Fruit fly (Drosophila melanogaster) whole organism, embryonic: ENCODE results near the gene CG32073.

Experiments
- Aef1 ChIP-seq: fragments of 200-800 bp; sonication (Bioruptor generic); IDR thresholded peaks from 3 replicates; pipeline ENCODE4 v1.3.6; 2022; ENCODE audit warnings: missing biosample characterization, missing genetic modification characterization
- Antp ChIP-seq: fragments of 200-800 bp; sonication (Bioruptor generic); optimal IDR thresholded peaks from 3 replicates; lab custom pipeline; 2016; ENCODE audit warnings: missing biosample characterization, missing genetic modification characterization
- Bdp1 ChIP-seq: fragments of 200-800 bp; sonication (Bioruptor generic); optimal IDR thresholded peaks from 3 replicates; lab custom pipeline; 2016; ENCODE audit warnings: missing biosample characterization, missing genetic modification characterization
- Bgb ChIP-seq: fragments of 200-800 bp; sonication (Bioruptor generic); IDR thresholded peaks from 2 replicates; pipeline ENCODE4 v1.3.6; 2022; ENCODE audit warnings: missing biosample characterization, missing genetic modification characterization; ENCODE audit not compliant: partially characterized antibody
- C15 ChIP-seq: fragments of 200-800 bp; sonication (Bioruptor generic); IDR thresholded peaks from 3 replicates; pipeline ENCODE4 v1.3.6; 2022; ENCODE audit warnings: missing biosample characterization, missing genetic modification characterization
- CG10366 ChIP-seq: fragments of 200-800 bp; sonication (Bioruptor generic); IDR thresholded peaks from 2 replicates; pipeline ENCODE4 v1.3.6; 2022; ENCODE audit warnings: missing biosample characterization, missing genetic modification characterization
- CG10462 ChIP-seq: fragments of 200-800 bp; sonication (Bioruptor generic); optimal IDR thresholded peaks from 2 replicates; lab custom pipeline; 2016; ENCODE audit warnings: missing biosample characterization, missing genetic modification characterization
- CG11398 ChIP-seq: fragments of 200-800 bp; sonication (Bioruptor generic); optimal IDR thresholded peaks from 2 replicates; lab custom pipeline; 2016; ENCODE audit warnings: missing biosample characterization, missing genetic modification characterization
- CG12104 ChIP-seq: fragments of 200-800 bp; sonication (Bioruptor generic); optimal IDR thresholded peaks from 3 replicates; lab custom pipeline; 2016; ENCODE audit warnings: missing biosample characterization, missing genetic modification characterization
- CG13775 ChIP-seq: fragments of 200-800 bp; sonication (Bioruptor generic); optimal IDR thresholded peaks from 3 replicates; lab custom pipeline; 2017; ENCODE audit warnings: missing biosample characterization, mild to moderate bottlenecking, missing genetic modification characterization
- CG15514 ChIP-seq: fragments of 200-800 bp; sonication (Bioruptor generic); optimal IDR thresholded peaks from 3 replicates; lab custom pipeline; 2017; ENCODE audit warnings: missing biosample characterization, missing genetic modification characterization, mild to moderate bottlenecking, moderate library complexity, missing genetic modification reagents
- CG1603 ChIP-seq: fragments of 200-800 bp; sonication (Bioruptor generic); optimal IDR thresholded peaks from 2 replicates; lab custom pipeline; 2019; ENCODE audit warnings: missing biosample characterization, mild to moderate bottlenecking, missing genetic modification characterization, moderate library complexity
- CG16815 ChIP-seq: fragments of 200-800 bp; sonication (Bioruptor generic); optimal IDR thresholded peaks from 3 replicates; lab custom pipeline; 2017; ENCODE audit warnings: missing biosample characterization, mild to moderate bottlenecking, missing genetic modification characterization
- CG17328 ChIP-seq: fragments of 200-800 bp; sonication (Bioruptor generic); IDR thresholded peaks from 2 replicates; pipeline ENCODE4 v1.3.6; 2022; ENCODE audit warnings: missing biosample characterization, missing genetic modification characterization
- CG17385 ChIP-seq: fragments of 200-800 bp; sonication (Bioruptor generic); optimal IDR thresholded peaks from 3 replicates; lab custom pipeline; 2018; ENCODE audit warnings: missing biosample characterization, mild to moderate bottlenecking, missing genetic modification characterization
- CG2875 ChIP-seq: fragments of 200-800 bp; sonication (Bioruptor generic); optimal IDR thresholded peaks from 2 replicates; lab custom pipeline; 2017; ENCODE audit warnings: missing biosample characterization, mild to moderate bottlenecking, missing genetic modification characterization, missing genetic modification reagents
- CG30403 ChIP-seq: fragments of 200-800 bp; sonication (Bioruptor generic); optimal IDR thresholded peaks from 3 replicates; lab custom pipeline; 2016; ENCODE audit warnings: missing biosample characterization, missing genetic modification characterization
- CG31441 ChIP-seq: fragments of 200-800 bp; sonication (Bioruptor generic); IDR thresholded peaks from 2 replicates; pipeline ENCODE4 v1.3.6; 2022; ENCODE audit warnings: missing biosample characterization, missing genetic modification characterization
- CG3407 ChIP-seq: fragments of 200-800 bp; sonication (Bioruptor generic); optimal IDR thresholded peaks from 2 replicates; lab custom pipeline; 2018; ENCODE audit warnings: missing biosample characterization, mild to moderate bottlenecking, missing genetic modification characterization
- CG3995 ChIP-seq: fragments of 200-800 bp; sonication (Bioruptor generic); optimal IDR thresholded peaks from 3 replicates; lab custom pipeline; 2016; ENCODE audit warnings: missing biosample characterization, missing genetic modification characterization
- CG4360 ChIP-seq: fragments of 200-800 bp; sonication (Bioruptor generic); IDR thresholded peaks from 2 replicates; pipeline ENCODE4 v1.3.6; 2022; ENCODE audit warnings: missing biosample characterization, missing genetic modification characterization
- CG5245 ChIP-seq: fragments of 200-800 bp; sonication (Bioruptor generic); optimal IDR thresholded peaks from 3 replicates; lab custom pipeline; 2016; ENCODE audit warnings: missing biosample characterization, missing genetic modification characterization
- CG6689 ChIP-seq: fragments of 200-800 bp; sonication (Bioruptor generic); IDR thresholded peaks from 2 replicates; pipeline ENCODE4 v1.3.6; 2022; ENCODE audit warnings: missing biosample characterization, missing genetic modification characterization
- CG8478 ChIP-seq: fragments of >200 bp; optimal IDR thresholded peaks from 2 replicates; lab custom pipeline; 2018
- CG9215 ChIP-seq: fragments of 200-800 bp; sonication (Bioruptor generic); IDR thresholded peaks from 2 replicates; pipeline ENCODE4 v1.3.6; 2022; ENCODE audit warnings: missing biosample characterization, missing genetic modification characterization
- CG9876 ChIP-seq: fragments of 200-800 bp; sonication (Bioruptor generic); optimal IDR thresholded peaks from 2 replicates; lab custom pipeline; 2016; ENCODE audit warnings: missing biosample characterization, missing genetic modification characterization
- Chrac-16 ChIP-seq: fragments of 200-800 bp; sonication (Bioruptor generic); optimal IDR thresholded peaks from 3 replicates; lab custom pipeline; 2016; ENCODE audit warnings: missing biosample characterization, missing genetic modification characterization
- Dp ChIP-seq: fragments of 200-800 bp; sonication (Bioruptor generic); optimal IDR thresholded peaks from 2 replicates; lab custom pipeline; 2018; ENCODE audit warnings: missing biosample characterization, mild to moderate bottlenecking, missing genetic modification characterization, moderate library complexity
- Ets65A ChIP-seq: fragments of 200-800 bp; sonication (Bioruptor generic); peaks from one replicate; lab custom pipeline; 2016; ENCODE audit warnings: missing biosample characterization, missing genetic modification characterization
- Hsf ChIP-seq: fragments of 200-800 bp; sonication (Bioruptor generic); optimal IDR thresholded peaks from 3 replicates; lab custom pipeline; 2016; ENCODE audit warnings: missing biosample characterization, missing genetic modification characterization
- Jarid2 ChIP-seq: fragments of 200-800 bp; sonication (Bioruptor generic); optimal IDR thresholded peaks from 3 replicates; lab custom pipeline; 2017; ENCODE audit warnings: mild to moderate bottlenecking, missing biosample characterization, missing genetic modification reagents, missing genetic modification characterization
- NC2β ChIP-seq: fragments of 200-800 bp; sonication (Bioruptor generic); optimal IDR thresholded peaks from 2 replicates; lab custom pipeline; 2016; ENCODE audit warnings: missing biosample characterization, missing genetic modification characterization
- Sry-β ChIP-seq: fragments of 200-800 bp; sonication (Bioruptor generic); optimal IDR thresholded peaks from 2 replicates; lab custom pipeline; 2018; ENCODE audit warnings: missing biosample characterization, mild to moderate bottlenecking, missing genetic modification characterization, moderate library complexity
- TFAM ChIP-seq: fragments of 200-800 bp; sonication (Bioruptor generic); optimal IDR thresholded peaks from 2 replicates; lab custom pipeline; 2017; ENCODE audit warnings: missing biosample characterization, missing genetic modification characterization, inconsistent platforms
- al ChIP-seq: fragments of 200-800 bp; sonication (Bioruptor generic); IDR thresholded peaks from 2 replicates; pipeline ENCODE4 v1.3.6; 2022; ENCODE audit warnings: missing biosample characterization, missing genetic modification characterization
- ash1 ChIP-seq: fragments of 200-800 bp; sonication (Bioruptor generic); optimal IDR thresholded peaks from 2 replicates; lab custom pipeline; 2018; ENCODE audit warnings: missing biosample characterization, mild to moderate bottlenecking, missing genetic modification characterization
- bigmax ChIP-seq: fragments of 200-800 bp; sonication (Bioruptor generic); optimal IDR thresholded peaks from 2 replicates; lab custom pipeline; 2018; ENCODE audit warnings: missing biosample characterization, mild to moderate bottlenecking, missing genetic modification characterization
- cad ChIP-seq: fragments of >200 bp; optimal IDR thresholded peaks from 2 replicates; lab custom pipeline; 2017; ENCODE audit warnings: missing biosample characterization, missing genetic modification characterization
- cas ChIP-seq: fragments of 200-800 bp; sonication (Bioruptor generic); IDR thresholded peaks from 2 replicates; pipeline ENCODE4 v1.3.6; 2022; ENCODE audit warnings: missing biosample characterization, missing genetic modification characterization
- chm ChIP-seq: fragments of 200-800 bp; sonication (Bioruptor generic); IDR thresholded peaks from 2 replicates; pipeline ENCODE4 v1.3.6; 2022; ENCODE audit warnings: missing biosample characterization, missing genetic modification characterization
- ems ChIP-seq: fragments of 200-800 bp; sonication (Bioruptor generic); optimal IDR thresholded peaks from 3 replicates; lab custom pipeline; 2016; ENCODE audit warnings: missing biosample characterization, missing genetic modification characterization
- fd3F ChIP-seq: fragments of 200-800 bp; sonication (Bioruptor generic); optimal IDR thresholded peaks from 2 replicates; lab custom pipeline; 2018; ENCODE audit warnings: missing biosample characterization, mild to moderate bottlenecking, missing genetic modification characterization, moderate library complexity
- gsb-n ChIP-seq: fragments of 200-800 bp; sonication (Bioruptor generic); optimal IDR thresholded peaks from 3 replicates; lab custom pipeline; 2018; ENCODE audit warnings: missing biosample characterization, mild to moderate bottlenecking, missing genetic modification characterization
- hb ChIP-seq: fragments of 200-800 bp; sonication (Bioruptor generic); IDR thresholded peaks from 3 replicates; pipeline ENCODE4 v1.3.6; 2022; ENCODE audit warnings: missing biosample characterization, missing genetic modification characterization; ENCODE audit not compliant: partially characterized antibody
- lola ChIP-seq, 3 experiments: fragments of >200 bp in 2 of 3; fragments of 200-800 bp in 1 of 3; sonication (Bioruptor generic) in 1 of 3; optimal IDR thresholded peaks; 2 replicates each; lab custom pipeline; 2017 to 2019; ENCODE audit warnings: missing biosample characterization in 3 of 3, missing genetic modification characterization in 3 of 3, mild to moderate bottlenecking in 1 of 3, moderate library complexity in 1 of 3
- maf-S ChIP-seq: fragments of 200-800 bp; sonication (Bioruptor generic); optimal IDR thresholded peaks from 2 replicates; lab custom pipeline; 2016; ENCODE audit warnings: missing biosample characterization, missing genetic modification characterization
- nmo ChIP-seq: fragments of 200-800 bp; sonication (Bioruptor generic); optimal IDR thresholded peaks from 2 replicates; lab custom pipeline; 2018; ENCODE audit warnings: missing biosample characterization, mild to moderate bottlenecking, missing genetic modification characterization, moderate library complexity
- otp ChIP-seq: fragments of 200-800 bp; sonication (Bioruptor generic); IDR thresholded peaks from 3 replicates; pipeline ENCODE4, ENCODE4 v1.3.6; 2022; ENCODE audit warnings: missing biosample characterization, missing genetic modification characterization
- seq ChIP-seq: fragments of 200-800 bp; sonication (Bioruptor generic); IDR thresholded peaks from 2 replicates; pipeline ENCODE4 v1.3.6; 2022; ENCODE audit warnings: missing biosample characterization, missing genetic modification characterization
- slou ChIP-seq: fragments of 200-800 bp; sonication (Bioruptor generic); optimal IDR thresholded peaks from 3 replicates; lab custom pipeline; 2016; ENCODE audit warnings: missing biosample characterization, missing genetic modification characterization
- slp2 ChIP-seq: fragments of 200-800 bp; sonication (Bioruptor generic); optimal IDR thresholded peaks from 2 replicates; lab custom pipeline; 2016; ENCODE audit warnings: missing biosample characterization, missing genetic modification characterization
- ssp ChIP-seq: fragments of 200-800 bp; sonication (Bioruptor generic); IDR thresholded peaks from 2 replicates; pipeline ENCODE4 v1.3.6; 2022; ENCODE audit warnings: missing biosample characterization, missing genetic modification characterization

CG32073 gene

DNA sequence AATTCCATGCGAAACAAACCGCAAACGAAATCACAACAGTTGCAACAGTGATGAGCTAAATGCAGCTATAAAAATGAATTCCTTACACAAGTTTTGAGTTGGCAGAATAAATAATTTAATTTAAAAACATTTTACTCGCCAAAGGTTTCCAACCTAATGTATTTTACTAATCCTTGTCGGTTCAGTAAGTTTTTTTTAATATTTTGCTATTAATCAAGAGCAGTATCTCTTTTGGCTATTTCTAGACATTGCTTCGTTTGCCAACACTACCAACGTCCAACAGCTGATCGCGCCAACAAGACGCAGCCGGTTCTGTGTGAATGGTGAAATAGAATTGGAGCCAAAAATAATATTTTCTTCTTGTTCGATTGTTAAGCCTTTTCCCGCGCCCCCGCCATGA is 42.7 kb downstream of the CG32073 start, which contains the start of the genes CG32075, CG45101 and SuUR (continued):
- TF ChIP-seq fd3F (GFP tag; lab: Kevin White, UChicago) = peak; percentile 81
- peak; percentile 63 for TF ChIP-seq Dp (GFP tag; lab: Kevin White, UChicago)
- peak; percentile 90 for TF ChIP-seq nmo (GFP tag; lab: Kevin White, UChicago)
- TF ChIP-seq NC2β = peak; percentile 86
- peak; percentile 79 for TF ChIP-seq Bdp1 (GFP tag; lab: Kevin White, UChicago)
- peak; percentile 68 for TF ChIP-seq CG31441 (GFP tag; lab: Robert Waterston, UW)
- TF ChIP-seq Antp = peak; percentile 84
- TF ChIP-seq Sry-β (GFP tag; lab: Kevin White, UChicago) = peak; percentile 96
- no peak for TF ChIP-seq CG8478 (lab: Kevin White, UChicago)
- TF ChIP-seq ash1 (GFP tag; lab: Kevin White, UChicago) = no peak
- no peak for TF ChIP-seq Bgb
- TF ChIP-seq CG11398 (GFP tag; lab: Kevin White, UChicago) = peak; percentile 46
- peak; percentile 86 for TF ChIP-seq C15 (GFP tag; lab: Robert Waterston, UW)
- peak; percentile 90 for TF ChIP-seq Aef1 (GFP tag; lab: Robert Waterston, UW)
- TF ChIP-seq slp2 = peak; percentile 85
- TF ChIP-seq maf-S = peak; percentile 75
- TF ChIP-seq CG3995 = peak; percentile 76
- peak; percentile 79 for TF ChIP-seq seq
- TF ChIP-seq Jarid2 (GFP tag; lab: Kevin White, UChicago) = peak; percentile 12
- TF ChIP-seq CG13775 (GFP tag; lab: Kevin White, UChicago) = peak; percentile 93
- peak; percentile 81 for TF ChIP-seq CG17385 (GFP tag; lab: Kevin White, UChicago)
- peak; percentile 80 for TF ChIP-seq CG16815 (GFP tag; lab: Kevin White, UChicago)
- peak; percentile 47; the same call in 1 of the 2 replicates for TF ChIP-seq CG4360 (GFP tag; lab: Robert Waterston, UW)
- peak; percentile 64 for TF ChIP-seq CG3407 (GFP tag; lab: Kevin White, UChicago)
- peak; percentile 73 for TF ChIP-seq CG12104
- TF ChIP-seq Hsf = peak; percentile 94
- peak; percentile 99 for TF ChIP-seq Ets65A
- TF ChIP-seq Chrac-16 = peak; percentile 93
- peak; percentile 85 for TF ChIP-seq CG9876
- peak; percentile 83 for TF ChIP-seq ssp
- TF ChIP-seq bigmax (GFP tag; lab: Kevin White, UChicago) = no peak
- TF ChIP-seq ems (GFP tag; lab: Kevin White, UChicago) = peak; percentile 91
- no peak for TF ChIP-seq TFAM (GFP tag; lab: Kevin White, UChicago)
- TF ChIP-seq CG1603 (tag; lab: Kevin White, UChicago) = peak; percentile 51
- peak; percentile 82 for TF ChIP-seq CG9215 (GFP tag; lab: Robert Waterston, UW)
- peak; percentile 65 for TF ChIP-seq CG5245 (GFP tag; lab: Kevin White, UChicago)
- peak; percentile 62 for TF ChIP-seq cas (GFP tag; lab: Robert Waterston, UW)
- peak; percentile 74 for TF ChIP-seq gsb-n (tag; lab: Kevin White, UChicago)
- TF ChIP-seq otp (GFP tag; lab: Robert Waterston, UW) = peak; percentile 78; the same call in 2 of the 3 replicates
- TF ChIP-seq CG17328 = peak; percentile 89
- peak; percentile 66 for TF ChIP-seq slou (GFP tag; lab: Kevin White, UChicago)
- peak in 1 of 3 experiments; percentile 86 for TF ChIP-seq lola (GFP tag; optimal IDR thresholded peaks at IDR 0.05; lab: Kevin White, UChicago)
- TF ChIP-seq CG15514 (GFP tag; lab: Kevin White, UChicago) = peak; percentile 78
- TF ChIP-seq hb (GFP tag; lab: Robert Waterston, UW) = no peak
- TF ChIP-seq cad (GFP tag; lab: Kevin White, UChicago) = no peak
- TF ChIP-seq CG10366 (GFP tag; lab: Robert Waterston, UW) = peak; percentile 89
- TF ChIP-seq CG10462 = peak; percentile 76
- TF ChIP-seq CG6689 (GFP tag; lab: Robert Waterston, UW) = peak; percentile 88
- peak; percentile 88 for TF ChIP-seq al (GFP tag; lab: Robert Waterston, UW)
- TF ChIP-seq CG2875 (GFP tag; lab: Kevin White, UChicago) = peak; percentile 39
- TF ChIP-seq chm (GFP tag; lab: Robert Waterston, UW) = peak; percentile 90
- peak; percentile 94 for TF ChIP-seq CG30403
